Worm (Caenorhabditis elegans) whole organism, mixed stage, embryonic: Measurements from ENCODE around the gene ceh-83.

Source experiments
- M03D4.4 ChIP-seq: sonication (generic microtip); optimal IDR thresholded peaks from 2 replicates; lab custom pipeline; 2017; ENCODE audit warnings: mild to moderate bottlenecking, missing genetic modification characterization, missing compliant biosample characterization
- bed-3 ChIP-seq: fragments of 200-800 bp; sonication (Bioruptor generic); optimal IDR thresholded peaks from 3 replicates; lab custom pipeline; 2018; ENCODE audit warnings: mild to moderate bottlenecking, missing genetic modification characterization, moderate library complexity, missing compliant biosample characterization
- ceh-43 ChIP-seq: fragments of 200-800 bp; sonication (Bioruptor generic); optimal IDR thresholded peaks from 2 replicates; lab custom pipeline; 2018; ENCODE audit warnings: mild to moderate bottlenecking, missing genetic modification characterization, moderate library complexity, missing compliant biosample characterization
- ceh-83 ChIP-seq: fragments of 200-800 bp; sonication (Bioruptor generic); optimal IDR thresholded peaks from 2 replicates; lab custom pipeline; 2018; ENCODE audit warnings: mild to moderate bottlenecking, missing genetic modification characterization, missing compliant biosample characterization
- ces-1 ChIP-seq: fragments of 150-350 bp; optimal IDR thresholded peaks from 2 replicates; lab custom pipeline; 2014; ENCODE audit warnings: missing biosample characterization, missing genetic modification reagents, missing genetic modification characterization
- cnd-1 ChIP-seq: fragments of 200-800 bp; sonication (Bioruptor generic); optimal IDR thresholded peaks from 2 replicates; lab custom pipeline; 2018; ENCODE audit warnings: mild to moderate bottlenecking, missing genetic modification characterization, missing compliant biosample characterization
- drap-1 ChIP-seq: fragments of 200-800 bp; sonication (Bioruptor generic); optimal IDR thresholded peaks from 3 replicates; lab custom pipeline; 2018; ENCODE audit warnings: mild to moderate bottlenecking, missing genetic modification characterization, missing compliant biosample characterization
- elt-1 ChIP-seq: sonication (generic microtip); optimal IDR thresholded peaks from 2 replicates; lab custom pipeline; 2017; ENCODE audit warnings: missing genetic modification characterization, mild to moderate bottlenecking, missing compliant biosample characterization, antibody characterized with exemption, moderate library complexity, borderline replicate concordance; ENCODE audit not compliant: insufficient read depth
- flh-1 ChIP-seq: fragments of 200-800 bp; sonication (Bioruptor generic); optimal IDR thresholded peaks from 2 replicates; lab custom pipeline; 2018; ENCODE audit warnings: mild to moderate bottlenecking, missing genetic modification characterization, moderate library complexity, missing compliant biosample characterization
- ham-2 ChIP-seq: fragments of 200-800 bp; sonication (Bioruptor generic); optimal IDR thresholded peaks from 2 replicates; lab custom pipeline; 2018; ENCODE audit warnings: mild to moderate bottlenecking, missing genetic modification characterization, missing compliant biosample characterization
- hlh-1 ChIP-seq: fragments of 150-350 bp; optimal IDR thresholded peaks from 2 replicates; lab custom pipeline; 2014; ENCODE audit warnings: missing biosample characterization, missing genetic modification reagents, missing genetic modification characterization
- lin-13 ChIP-seq: fragments of 150-350 bp; optimal IDR thresholded peaks from 2 replicates; lab custom pipeline; 2014; ENCODE audit warnings: missing biosample characterization, missing genetic modification characterization
- lsy-2 ChIP-seq: fragments of 150-350 bp; optimal IDR thresholded peaks from 2 replicates; lab custom pipeline; 2014; ENCODE audit warnings: missing biosample characterization, missing genetic modification characterization
- mab-5 ChIP-seq: fragments of 150-350 bp; optimal IDR thresholded peaks from 2 replicates; lab custom pipeline; 2014; ENCODE audit warnings: missing biosample characterization, missing genetic modification characterization
- mep-1 ChIP-seq: fragments of 150-350 bp; optimal IDR thresholded peaks from 2 replicates; lab custom pipeline; 2017; ENCODE audit warnings: missing biosample characterization, missing genetic modification reagents, missing genetic modification characterization, inconsistent platforms
- mls-2 ChIP-seq: sonication (generic microtip); optimal IDR thresholded peaks from 2 replicates; lab custom pipeline; 2016; ENCODE audit warnings: mild to moderate bottlenecking, missing genetic modification characterization, moderate library complexity, missing compliant biosample characterization
- nhr-12 ChIP-seq: fragments of 150-350 bp; optimal IDR thresholded peaks from 2 replicates; lab custom pipeline; 2014; ENCODE audit warnings: missing biosample characterization, missing genetic modification characterization
- nhr-237 ChIP-seq: fragments of 150-350 bp; optimal IDR thresholded peaks from 2 replicates; lab custom pipeline; 2014; ENCODE audit warnings: missing biosample characterization, missing genetic modification characterization
- nhr-28 ChIP-seq: fragments of 150-350 bp; optimal IDR thresholded peaks from 2 replicates; lab custom pipeline; 2014; ENCODE audit warnings: missing biosample characterization, missing genetic modification characterization
- nhr-76 ChIP-seq: sonication (generic microtip); optimal IDR thresholded peaks from 2 replicates; lab custom pipeline; 2017; ENCODE audit warnings: missing biosample characterization, missing genetic modification characterization
- pha-4 ChIP-seq: fragments of 150-350 bp; optimal IDR thresholded peaks from 2 replicates; lab custom pipeline; 2018; ENCODE audit warnings: missing biosample characterization, missing genetic modification reagents, missing genetic modification characterization
- sem-2 ChIP-seq: fragments of 200-800 bp; sonication (Bioruptor generic); optimal IDR thresholded peaks from 2 replicates; lab custom pipeline; 2018; ENCODE audit warnings: mild to moderate bottlenecking, missing genetic modification characterization, missing compliant biosample characterization
- snpc-4 ChIP-seq: fragments of 150-350 bp; optimal IDR thresholded peaks from 2 replicates; lab custom pipeline; 2014; ENCODE audit warnings: missing biosample characterization, missing genetic modification characterization
- sptf-1 ChIP-seq: sonication (generic microtip); optimal IDR thresholded peaks from 2 replicates; lab custom pipeline; 2017; ENCODE audit warnings: mild to moderate bottlenecking, missing genetic modification characterization, moderate library complexity, missing compliant biosample characterization
- tbx-8 ChIP-seq: fragments of 200-800 bp; sonication (Bioruptor generic); optimal IDR thresholded peaks from 2 replicates; lab custom pipeline; 2018; ENCODE audit warnings: mild to moderate bottlenecking, missing genetic modification characterization, moderate library complexity, missing compliant biosample characterization
- unc-120 ChIP-seq: sonication (generic microtip); optimal IDR thresholded peaks from 2 replicates; lab custom pipeline; 2017; ENCODE audit warnings: missing genetic modification characterization, missing compliant biosample characterization; ENCODE audit not compliant: poor library complexity, severe bottlenecking
- unc-39 ChIP-seq: fragments of 150-350 bp; optimal IDR thresholded peaks from 2 replicates; lab custom pipeline; 2014; ENCODE audit warnings: missing biosample characterization, missing genetic modification characterization
- unc-62 ChIP-seq: fragments of 150-350 bp; optimal IDR thresholded peaks from 2 replicates; lab custom pipeline; 2014; ENCODE audit warnings: missing biosample characterization, missing genetic modification reagents, missing genetic modification characterization
- zip-8 ChIP-seq: fragments of 150-350 bp; optimal IDR thresholded peaks from 2 replicates; lab custom pipeline; 2014; ENCODE audit warnings: missing biosample characterization, missing genetic modification characterization

The ceh-83 gene

DNA sequence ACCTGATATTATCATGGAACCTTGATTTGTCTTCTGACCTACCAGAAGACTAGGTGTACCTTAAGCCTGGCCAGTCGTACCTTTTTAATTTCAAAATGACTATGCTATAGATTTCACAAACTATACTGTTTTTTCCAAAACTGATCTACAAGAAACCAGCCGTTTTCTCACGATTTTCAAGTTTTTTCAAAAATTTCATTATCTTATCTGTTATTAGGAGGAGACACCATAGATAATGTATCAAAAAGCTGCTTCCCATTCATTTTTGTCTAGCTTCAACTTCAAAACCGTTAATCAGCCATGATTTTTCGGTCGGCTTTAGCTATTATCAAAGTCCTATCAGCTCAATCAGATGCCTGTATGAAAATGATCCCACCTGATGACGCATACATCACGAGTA lies 6.2 kb upstream of the ceh-83 start, which contains the start of gene F36H5.12:
Gene F36H5.12, plus strand, starts transcription at position 301 of the 400 bp plus-strand sequence.
- TF ChIP-seq M03D4.4 (no peak), snpc-4 (no peak), ceh-43 (GFP tag; lab: Kevin White, UChicago) (no peak), pha-4 (tag; lab: Kevin White, UChicago) (no peak), mep-1 (no peak), unc-62 (no peak), flh-1 (GFP tag; lab: Kevin White, UChicago) (no peak), hlh-1 (tag; lab: Kevin White, UChicago) (no peak), nhr-237 (tag; lab: Kevin White, UChicago) (no peak)

DNA sequence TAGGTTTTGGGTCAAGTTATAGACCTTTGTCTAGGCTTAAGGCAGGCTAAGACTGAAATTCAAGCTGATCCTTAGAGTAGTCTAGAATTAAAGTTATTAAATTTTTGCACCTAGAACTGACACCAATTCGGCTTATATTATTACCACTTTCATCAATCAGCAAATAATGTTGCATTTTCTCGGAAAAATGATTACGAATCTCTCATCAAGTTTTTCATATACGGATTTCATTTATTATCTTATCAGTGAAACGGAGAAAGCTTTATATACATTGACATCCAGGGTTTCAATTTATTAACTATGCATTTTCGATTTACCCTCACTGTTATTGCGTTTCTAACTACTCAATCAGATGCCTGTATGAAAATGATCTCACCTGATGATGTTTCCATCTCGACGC lies 4.9 kb upstream of the ceh-83 start, which contains the start of gene K07G6.1:
Gene K07G6.1, plus strand, starts transcription at position 301 of the 400 bp plus-strand sequence.
- TF ChIP-seq M03D4.4, result no peak
- no peak for TF ChIP-seq sptf-1 (tag; lab: Kevin White, UChicago)
- TF ChIP-seq ceh-43 (GFP tag; lab: Kevin White, UChicago), result no peak
- no peak for TF ChIP-seq mep-1
- no peak for TF ChIP-seq bed-3 (GFP tag; lab: Kevin White, UChicago)
- TF ChIP-seq nhr-237 (tag; lab: Kevin White, UChicago), result no peak
- no peak for TF ChIP-seq unc-62
- no peak for TF ChIP-seq lin-13 (tag; lab: Kevin White, UChicago)
- TF ChIP-seq hlh-1 (tag; lab: Kevin White, UChicago), result no peak
- no peak for TF ChIP-seq mls-2 (tag; lab: Kevin White, UChicago)
- TF ChIP-seq zip-8 (tag; lab: Kevin White, UChicago), result no peak
- TF ChIP-seq elt-1 (tag; lab: Kevin White, UChicago), result no peak
- no peak for TF ChIP-seq sem-2 (GFP tag; lab: Kevin White, UChicago)
- TF ChIP-seq ces-1 (GFP tag; lab: Kevin White, UChicago), result no peak
- TF ChIP-seq cnd-1 (tag; lab: Kevin White, UChicago), result no peak
- TF ChIP-seq tbx-8, result no peak
- TF ChIP-seq unc-120 (tag; lab: Kevin White, UChicago), result no peak
- TF ChIP-seq ham-2, result no peak

DNA sequence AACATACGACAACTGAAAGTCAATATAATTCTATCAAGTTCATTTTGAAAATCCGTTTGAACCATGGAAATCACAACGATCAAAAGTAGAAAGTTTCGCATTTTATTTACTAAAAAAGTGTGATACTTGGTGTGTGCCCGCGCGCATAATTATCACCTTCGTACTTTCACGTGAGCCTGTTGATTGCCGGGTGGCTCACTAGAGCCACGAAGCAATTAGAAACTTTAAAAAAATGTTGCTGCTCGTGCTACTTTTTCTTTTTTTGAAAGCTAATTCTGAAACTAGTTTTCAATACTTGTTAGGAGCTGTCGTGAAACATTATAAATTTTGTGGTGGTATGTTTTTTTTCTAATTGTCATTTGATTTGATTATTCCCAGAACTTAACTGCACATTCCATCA lies 2.5 kb upstream of the ceh-83 start, which contains the start of the genes irld-9 and irld-33:
Gene irld-9, minus strand, starts transcription at position 101 of the 400 bp plus-strand sequence.
Gene irld-33, plus strand, starts transcription at position 209 of the 400 bp plus-strand sequence.
- TF ChIP-seq mep-1, result no peak
- no peak for TF ChIP-seq flh-1 (GFP tag; lab: Kevin White, UChicago)
- TF ChIP-seq mab-5, result no peak
- TF ChIP-seq nhr-12 (tag; lab: Kevin White, UChicago), result no peak
- TF ChIP-seq lin-13 (tag; lab: Kevin White, UChicago), result no peak
- no peak for TF ChIP-seq drap-1
- TF ChIP-seq sptf-1 (tag; lab: Kevin White, UChicago), result no peak
- TF ChIP-seq M03D4.4, result no peak
- no peak for TF ChIP-seq nhr-28
- no peak for TF ChIP-seq nhr-237 (tag; lab: Kevin White, UChicago)

DNA sequence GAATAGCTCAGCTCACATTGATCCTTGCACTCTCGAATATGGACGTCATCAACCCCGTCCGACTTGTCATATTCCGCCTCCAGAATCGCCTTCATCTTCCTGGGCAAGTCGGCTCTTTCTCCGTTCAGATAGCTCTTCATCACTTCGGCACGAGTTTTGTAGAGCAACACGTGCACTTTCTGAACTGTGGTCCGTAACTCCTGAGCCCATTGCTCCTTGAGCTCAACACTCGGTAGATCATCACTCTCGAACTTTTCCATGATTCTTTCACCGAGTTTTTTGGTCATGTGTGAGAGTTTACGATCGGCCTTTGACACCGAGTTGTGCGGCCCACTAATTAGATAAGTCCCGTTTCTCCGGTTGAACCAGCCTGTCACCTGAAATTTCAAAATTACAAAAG lies 1.2 kb downstream of the ceh-83 start:
- TF ChIP-seq tbx-8, result no peak
- TF ChIP-seq lin-13 (tag; lab: Kevin White, UChicago), result no peak
- TF ChIP-seq unc-120 (tag; lab: Kevin White, UChicago), result no peak
- no peak for TF ChIP-seq bed-3 (GFP tag; lab: Kevin White, UChicago)
- TF ChIP-seq mls-2 (tag; lab: Kevin White, UChicago), result no peak
- no peak for TF ChIP-seq drap-1
- no peak for TF ChIP-seq M03D4.4
- TF ChIP-seq lsy-2 (tag; lab: Kevin White, UChicago), result no peak
- no peak for TF ChIP-seq unc-39
- no peak for TF ChIP-seq sem-2 (GFP tag; lab: Kevin White, UChicago)
- no peak for TF ChIP-seq mep-1
- TF ChIP-seq, all 35 proteins: peak for 0

DNA sequence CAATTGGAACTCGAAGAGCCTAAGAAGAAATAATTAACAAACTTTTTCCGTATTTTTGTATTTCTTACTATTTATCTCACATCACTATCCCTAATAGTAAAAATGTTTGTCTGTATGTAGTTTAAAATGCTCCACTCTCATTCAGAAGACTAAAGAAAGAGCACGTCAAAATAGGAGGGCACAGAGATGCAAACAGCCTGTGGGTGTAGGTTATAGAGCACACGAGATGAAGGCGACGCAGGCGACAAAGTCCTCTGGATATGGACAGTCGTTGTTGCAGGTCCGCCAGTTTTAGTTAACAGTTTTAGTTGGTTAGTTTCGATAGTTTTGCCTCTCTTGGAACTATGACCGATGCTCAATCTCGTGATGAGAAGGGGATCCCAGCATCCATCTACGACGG lies 4.4 kb downstream of the ceh-83 start, which contains the start of gene ceh-82:
Gene ceh-82, plus strand, starts transcription at position 301 of the 400 bp plus-strand sequence.
- TF ChIP-seq pha-4 (tag; lab: Kevin White, UChicago) (no peak), nhr-76 (tag; lab: Kevin White, UChicago) (no peak), ceh-43 (GFP tag; lab: Kevin White, UChicago) (no peak), ham-2 (no peak), ceh-83 (GFP tag; lab: Kevin White, UChicago) (no peak), mab-5 (no peak), sem-2 (GFP tag; lab: Kevin White, UChicago) (no peak)
